Worm (Caenorhabditis elegans): ENCODE measurements around the gene valv-1.

The valv-1 gene

ce11 chrIV:7418818-7419217, 26.3 kb downstream of the valv-1 start, which contains the start of gene B0496.6:
Gene B0496.6 (plus strand): TSS chrIV:7419118.
- TF ChIP-seq lin-39 (tag; optimal IDR thresholded peaks at IDR 0.05): no peak
- TF ChIP-seq lir-3 (tag; optimal IDR thresholded peaks at IDR 0.05): no peak
- TF ChIP-seq spr-1 (tag; optimal IDR thresholded peaks at IDR 0.05): no peak

ce11 chrIV:7414163-7414562, 31.0 kb downstream of the valv-1 start:
- no peak for TF ChIP-seq daf-19 (GFP tag; conservative IDR thresholded peaks at IDR 0.05)
- peak; percentile 50 for TF ChIP-seq fkh-10 (GFP tag; optimal IDR thresholded peaks at IDR 0.05)
- TF ChIP-seq ces-1 (GFP tag; optimal IDR thresholded peaks at IDR 0.05): peak; percentile 73

ce11 chrIV:7413573-7413972, 31.6 kb downstream of the valv-1 start:
- TF ChIP-seq mep-1 (tag; optimal IDR thresholded peaks at IDR 0.05) (no peak), aha-1 (tag) (peak; percentile 97), php-3 (GFP tag; IDR thresholded peaks at IDR 0.05) (no peak), nhr-102 (tag; optimal IDR thresholded peaks at IDR 0.05) (no peak)

ce11 chrIV:7407301-7407700, 37.8 kb downstream of the valv-1 start:
- TF ChIP-seq nhr-237 (tag; optimal IDR thresholded peaks at IDR 0.05) (no peak), ceh-32 (tag; optimal IDR thresholded peaks at IDR 0.05; ENCODE audit: poor library complexity) (no peak), sdz-12 (GFP tag; optimal IDR thresholded peaks at IDR 0.05) (no peak), F49E8.2 (tag; optimal IDR thresholded peaks at IDR 0.05; ENCODE audit: borderline replicate concordance) (no peak), fkh-10 (GFP tag; optimal IDR thresholded peaks at IDR 0.05) (peak; percentile 86), lin-15B (tag; optimal IDR thresholded peaks at IDR 0.05) (no peak), duxl-1 (tag; optimal IDR thresholded peaks at IDR 0.05; ENCODE audit: poor library complexity) (no peak), daf-16 (GFP tag; optimal IDR thresholded peaks at IDR 0.05) (no peak), daf-16 (tag; optimal IDR thresholded peaks at IDR 0.05) (no peak), zip-11 (GFP tag; IDR thresholded peaks at IDR 0.05) (no peak), aha-1 (tag) (peak; percentile 1), ceh-28 (tag; optimal IDR thresholded peaks at IDR 0.05) (no peak), zag-1 (tag; optimal IDR thresholded peaks at IDR 0.05) (no peak), lsy-2 (tag; optimal IDR thresholded peaks at IDR 0.05) (no peak), T26A8.4 (GFP tag; IDR thresholded peaks at IDR 0.05) (no peak), Y105C5A.15 (GFP tag; IDR thresholded peaks at IDR 0.05) (no peak), set-16 (GFP tag; IDR thresholded peaks at IDR 0.05) (no peak)

- no peak for TF ChIP-seq Y105C5A.15 (GFP tag; IDR thresholded peaks at IDR 0.05)
- TF ChIP-seq nhr-28 (tag; optimal IDR thresholded peaks at IDR 0.05): peak; percentile 31
- TF ChIP-seq fkh-10 (GFP tag; optimal IDR thresholded peaks at IDR 0.05): no peak
- TF ChIP-seq Y5F2A.4 (GFP tag; optimal IDR thresholded peaks at IDR 0.05): no peak
- no peak for TF ChIP-seq ztf-11 (tag; optimal IDR thresholded peaks at IDR 0.05)
- TF ChIP-seq zip-11 (GFP tag; IDR thresholded peaks at IDR 0.05): no peak
These were observed 38.4 kb downstream of the valv-1 start for ce11 chrIV:7406690-7407089.

- TF ChIP-seq mxl-3 (GFP tag; optimal IDR thresholded peaks at IDR 0.05) (no peak), gei-8 (GFP tag; optimal IDR thresholded peaks at IDR 0.05) (no peak), ZK546.5 (tag; optimal IDR thresholded peaks at IDR 0.05) (no peak), ZK337.2 (GFP tag; IDR thresholded peaks at IDR 0.05) (no peak), egl-43 (GFP tag; IDR thresholded peaks at IDR 0.05) (no peak), set-16 (GFP tag; IDR thresholded peaks at IDR 0.05) (no peak), nhr-28 (tag; optimal IDR thresholded peaks at IDR 0.05) (no peak), nhr-25 (tag; optimal IDR thresholded peaks at IDR 0.05; ENCODE audit: borderline replicate concordance, insufficient read depth) (no peak), spr-3 (GFP tag; optimal IDR thresholded peaks at IDR 0.05) (no peak), lin-1 (GFP tag; IDR thresholded peaks at IDR 0.05) (no peak), ceh-28 (tag; optimal IDR thresholded peaks at IDR 0.05) (no peak), mdt-29 (GFP tag; IDR thresholded peaks at IDR 0.05) (no peak)
These were observed 40.1 kb downstream of the valv-1 start, which contains the start of the genes C48A7.16 and egl-19 for ce11 chrIV:7404934-7405632. Gene C48A7.16 (plus strand): TSS chrIV:7405477. Gene egl-19 (plus strand): TSS chrIV:7405582.

Measured in whole organism, L4 larva.